Worm (Caenorhabditis elegans): ENCODE data around the gene T28A11.13.

DNA sequence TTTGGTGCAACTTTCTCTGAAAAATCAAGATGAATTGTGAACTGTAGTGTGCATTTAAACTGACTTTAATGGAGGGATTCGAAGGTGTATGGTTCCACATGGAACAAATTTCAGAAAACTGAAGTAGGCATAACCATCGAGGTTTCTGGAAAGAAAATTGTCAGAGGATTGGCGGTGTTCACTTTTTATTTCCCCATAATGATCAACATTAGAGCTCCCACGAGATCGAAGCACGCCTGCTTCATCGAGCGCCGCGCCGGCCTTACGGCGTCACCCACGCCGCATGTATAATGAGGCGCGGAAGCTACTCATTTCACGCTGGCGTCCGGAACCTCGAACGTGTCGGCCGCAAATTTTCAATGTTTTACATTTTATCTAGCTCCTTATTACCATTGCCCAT lies 38.1 kb upstream of the T28A11.13 start:
- TF ChIP-seq ZK546.5 (tag; optimal IDR thresholded peaks at IDR 0.05) (no peak), nhr-6 (tag; optimal IDR thresholded peaks at IDR 0.05) (no peak), unc-130 (GFP tag; optimal IDR thresholded peaks at IDR 0.05) (no peak), egl-27 (tag; optimal IDR thresholded peaks at IDR 0.05) (no peak), F49E8.2 (tag; optimal IDR thresholded peaks at IDR 0.05; ENCODE audit: borderline replicate concordance) (no peak)

All from whole organism, L4 larva.